Fruit fly (Drosophila melanogaster) whole organism: Measurements from ENCODE around the gene dlg1.

ENCODE experiments used
- CG8478 ChIP-seq: fragments of >200 bp; optimal IDR thresholded peaks from 2 replicates; lab custom pipeline; 2018; ENCODE audit warnings: inconsistent platforms
- Dll ChIP-seq: fragments of >200 bp; optimal IDR thresholded peaks from 2 replicates; lab custom pipeline; 2017
- EcR ChIP-seq, 2 experiments: fragments of >200 bp; optimal IDR thresholded peaks; 2 replicates each; lab custom pipeline; 2017; ENCODE audit warnings: missing biosample characterization in 2 of 2, missing genetic modification characterization in 2 of 2, missing genetic modification reagents in 2 of 2
- pan ChIP-seq: fragments of >200 bp; optimal IDR thresholded peaks from 2 replicates; lab custom pipeline; 2017
- usp ChIP-seq: fragments of >200 bp; optimal IDR thresholded peaks from 2 replicates; lab custom pipeline; 2017; ENCODE audit warnings: missing biosample characterization, missing genetic modification characterization, mixed read lengths

DNA sequence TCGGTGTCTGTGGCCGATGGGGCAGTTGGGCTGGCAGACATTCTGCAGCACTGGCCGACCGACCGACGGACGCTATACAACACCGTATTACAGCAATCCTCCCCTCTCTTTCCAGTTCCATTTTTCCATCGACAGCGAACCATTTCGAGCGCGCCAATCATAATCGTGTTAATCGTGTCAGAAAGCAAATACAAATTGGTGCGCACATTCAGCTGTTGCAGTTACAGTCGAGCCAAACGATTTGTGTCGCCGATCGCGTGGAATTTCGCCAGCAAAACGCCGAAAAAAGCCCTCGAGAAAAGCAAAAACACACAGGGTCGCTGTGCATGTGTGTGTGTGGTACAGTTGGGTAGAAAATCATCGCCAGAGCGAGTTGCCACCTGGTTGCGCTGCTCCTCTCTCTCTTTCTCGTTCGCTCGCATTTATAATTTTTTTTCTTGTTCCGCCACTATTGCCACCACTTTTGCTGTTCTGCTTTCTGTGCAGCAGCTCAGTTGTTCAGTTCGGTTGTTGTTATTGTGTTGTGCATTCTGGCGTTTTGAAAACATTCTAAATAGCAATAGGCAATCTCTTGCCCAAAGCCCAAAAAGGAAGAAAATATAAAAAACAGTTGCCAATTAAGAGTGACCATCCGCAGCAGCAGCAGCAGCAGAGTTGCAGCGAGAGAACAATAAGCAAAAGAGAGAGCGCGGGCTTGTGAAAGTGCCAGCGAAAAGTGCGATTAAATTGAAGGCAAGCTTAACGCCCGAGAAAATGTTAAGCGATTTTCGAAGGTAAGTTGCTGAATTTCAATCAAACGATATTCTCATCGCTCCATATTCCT, 18.7 kb upstream of the dlg1 start, which contains the start of gene CG1737:
- TF ChIP-seq EcR (GFP tag; optimal IDR thresholded peaks at IDR 0.05; lab: Kevin White, UChicago) = no peak
- no peak for TF ChIP-seq CG8478 (lab: Kevin White, UChicago)
- TF ChIP-seq pan = no peak
- no peak for TF ChIP-seq usp (GFP tag; lab: Kevin White, UChicago)
- no peak for TF ChIP-seq Dll (lab: Kevin White, UChicago)
